Worm (Caenorhabditis elegans) whole organism, early embryonic: ENCODE data around the gene ZK792.12.

ENCODE experiments used
- B0310.2 ChIP-seq: sonication (generic microtip); optimal IDR thresholded peaks from 2 replicates; lab custom pipeline; 2016; ENCODE audit warnings: mild to moderate bottlenecking, missing genetic modification characterization, missing compliant biosample characterization
- F13C5.2 ChIP-seq: sonication (generic microtip); optimal IDR thresholded peaks from 2 replicates; lab custom pipeline; 2017; ENCODE audit warnings: mild to moderate bottlenecking, missing genetic modification characterization, inconsistent platforms, missing compliant biosample characterization
- aly-1 ChIP-seq: sonication (generic microtip); optimal IDR thresholded peaks from 2 replicates; lab custom pipeline; 2016; ENCODE audit warnings: missing genetic modification characterization, missing compliant biosample characterization
- ama-1 ChIP-seq: fragments of 150-350 bp; optimal IDR thresholded peaks from 2 replicates; lab custom pipeline; 2014
- ceh-13 ChIP-seq: fragments of 200-800 bp; sonication (Bioruptor generic); optimal IDR thresholded peaks from 2 replicates; lab custom pipeline; 2018; ENCODE audit warnings: mild to moderate bottlenecking, missing genetic modification characterization, missing compliant biosample characterization
- ceh-36 ChIP-seq: sonication (generic microtip); optimal IDR thresholded peaks from 2 replicates; lab custom pipeline; 2016; ENCODE audit warnings: missing genetic modification characterization, inconsistent platforms, missing compliant biosample characterization
- ets-7 ChIP-seq: sonication (generic microtip); optimal IDR thresholded peaks from 2 replicates; lab custom pipeline; 2016; ENCODE audit warnings: missing genotype, missing genetic modification characterization, missing compliant biosample characterization
- flt-1 ChIP-seq: fragments of 200-800 bp; sonication (Bioruptor generic); IDR thresholded peaks from 2 replicates; pipeline ENCODE4 v1.3.6; 2022; ENCODE audit warnings: missing genetic modification characterization, missing compliant biosample characterization
- hmbx-1 ChIP-seq: sonication (generic microtip); optimal IDR thresholded peaks from 2 replicates; lab custom pipeline; 2016; ENCODE audit warnings: mild to moderate bottlenecking, missing genetic modification characterization, missing compliant biosample characterization
- hmg-4 ChIP-seq: fragments of 200-800 bp; sonication (Bioruptor generic); optimal IDR thresholded peaks from 2 replicates; lab custom pipeline; 2018; ENCODE audit warnings: mild to moderate bottlenecking, missing genetic modification characterization, missing compliant biosample characterization
- hnd-1 ChIP-seq: sonication (generic microtip); optimal IDR thresholded peaks from 2 replicates; lab custom pipeline; 2016; ENCODE audit warnings: missing genetic modification characterization, missing compliant biosample characterization
- pes-1 ChIP-seq: fragments of 200-800 bp; sonication (Bioruptor generic); IDR thresholded peaks from 2 replicates; pipeline ENCODE4 v1.3.6; 2022; ENCODE audit warnings: missing genetic modification reagents, missing genetic modification characterization, missing compliant biosample characterization
- scrt-1 ChIP-seq: fragments of 200-800 bp; sonication (Bioruptor generic); IDR thresholded peaks from 2 replicates; pipeline ENCODE4 v1.3.6; 2022; ENCODE audit warnings: missing genetic modification characterization, missing compliant biosample characterization
- sea-1 ChIP-seq: fragments of 200-800 bp; sonication (Bioruptor generic); conservative IDR thresholded peaks from 2 replicates; pipeline ENCODE4 v1.3.6; 2022; ENCODE audit warnings: missing genetic modification characterization, missing compliant biosample characterization
- tbx-11 ChIP-seq: fragments of 200-800 bp; sonication (Bioruptor generic); IDR thresholded peaks from 2 replicates; pipeline ENCODE4 v1.3.6; 2022; ENCODE audit warnings: missing genetic modification characterization, missing compliant biosample characterization
- tbx-37 ChIP-seq: fragments of 200-800 bp; sonication (Bioruptor generic); conservative IDR thresholded peaks from 2 replicates; pipeline ENCODE4 v1.3.6; 2022; ENCODE audit warnings: missing genetic modification reagents, missing genetic modification characterization, missing compliant biosample characterization
- tra-4 ChIP-seq: sonication (generic microtip); optimal IDR thresholded peaks from 2 replicates; lab custom pipeline; 2017; ENCODE audit warnings: missing genetic modification characterization, missing compliant biosample characterization

The ZK792.12 gene

ce11 chrIV:11717094-11717876 lies 23.7 kb downstream of the ZK792.12 start:
- TF ChIP-seq ets-7 (tag; lab: Kevin White, UChicago) (peak; percentile 31), aly-1 (peak; percentile 52), scrt-1 (GFP tag; lab: Robert Waterston, UW) (no peak), hmg-4 (peak; percentile 13), B0310.2 (tag; lab: Kevin White, UChicago) (peak; percentile 82), tbx-37 (GFP tag; lab: Robert Waterston, UW) (no peak)

DNA sequence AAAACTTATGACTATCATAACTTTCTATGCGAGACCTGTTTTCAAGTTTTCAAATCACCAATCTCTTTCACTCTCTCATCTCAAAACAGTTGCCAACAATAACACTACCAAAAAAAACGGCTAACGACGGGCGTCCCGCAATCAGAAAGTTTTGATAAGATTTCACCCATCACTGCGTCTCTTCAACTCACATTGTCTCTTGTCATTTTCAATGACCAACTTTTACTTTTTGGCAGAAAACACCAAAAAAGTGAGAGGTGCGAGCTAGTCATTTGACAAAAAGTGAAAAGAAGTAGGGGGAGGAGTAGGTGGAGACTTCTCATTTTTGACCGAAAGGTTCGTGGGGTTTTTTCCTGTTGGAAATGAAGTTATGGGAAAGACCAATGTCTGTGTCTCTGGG lies 25.1 kb downstream of the ZK792.12 start:
- TF ChIP-seq tbx-37 (GFP tag; lab: Robert Waterston, UW) (no peak), tra-4 (tag; lab: Kevin White, UChicago) (no peak), ama-1 (lab: Kevin White, UChicago) (no peak), sea-1 (GFP tag; lab: Robert Waterston, UW) (no peak), ceh-36 (tag; lab: Kevin White, UChicago) (no peak), B0310.2 (tag; lab: Kevin White, UChicago) (no peak), tbx-11 (GFP tag; lab: Robert Waterston, UW) (no peak)

DNA sequence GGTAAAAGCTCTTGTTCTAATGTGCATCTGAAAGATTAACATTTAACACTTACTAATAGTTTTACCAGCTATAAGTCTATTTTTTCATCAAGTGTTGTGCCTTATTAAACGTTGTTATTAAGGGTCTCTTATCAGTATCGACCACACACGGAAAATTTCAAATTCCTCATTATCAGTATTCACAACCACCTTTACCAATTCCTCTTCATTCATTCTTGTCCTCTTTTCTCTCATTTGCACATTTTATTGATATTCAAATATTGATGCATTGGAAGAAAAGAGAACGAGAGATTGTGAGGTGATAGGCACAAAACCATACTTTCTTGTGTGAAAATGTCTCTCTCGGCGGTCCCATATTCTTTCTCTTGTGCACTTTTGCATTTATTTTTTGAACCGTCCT lies 28.3 kb downstream of the ZK792.12 start:
- TF ChIP-seq scrt-1 (GFP tag; lab: Robert Waterston, UW) (no peak), tbx-11 (GFP tag; lab: Robert Waterston, UW) (no peak), sea-1 (GFP tag; lab: Robert Waterston, UW) (no peak), ceh-36 (tag; lab: Kevin White, UChicago) (no peak), hnd-1 (no peak), tra-4 (tag; lab: Kevin White, UChicago) (no peak), pes-1 (GFP tag; lab: Robert Waterston, UW) (no peak), hmbx-1 (tag; lab: Kevin White, UChicago) (no peak), flt-1 (GFP tag; lab: Robert Waterston, UW) (no peak)

ce11 chrIV:11723255-11723654 lies 29.7 kb downstream of the ZK792.12 start:
- no peak for TF ChIP-seq hmbx-1 (tag; lab: Kevin White, UChicago)
- TF ChIP-seq aly-1: no peak
- no peak for TF ChIP-seq ama-1 (lab: Kevin White, UChicago)
- no peak for TF ChIP-seq ets-7 (tag; lab: Kevin White, UChicago)

- TF ChIP-seq tra-4 (tag; lab: Kevin White, UChicago) (no peak), F13C5.2 (no peak), ceh-36 (tag; lab: Kevin White, UChicago) (no peak), ets-7 (tag; lab: Kevin White, UChicago) (no peak), hmg-4 (no peak), tbx-11 (GFP tag; lab: Robert Waterston, UW) (no peak), sea-1 (GFP tag; lab: Robert Waterston, UW) (no peak), pes-1 (GFP tag; lab: Robert Waterston, UW) (no peak), flt-1 (GFP tag; lab: Robert Waterston, UW) (no peak), tbx-37 (GFP tag; lab: Robert Waterston, UW) (no peak), aly-1 (no peak), hnd-1 (no peak), ama-1 (lab: Kevin White, UChicago) (no peak), hmbx-1 (tag; lab: Kevin White, UChicago) (no peak), ceh-13 (GFP tag; lab: Kevin White, UChicago) (no peak), B0310.2 (tag; lab: Kevin White, UChicago) (no peak), scrt-1 (GFP tag; lab: Robert Waterston, UW) (no peak)
Observed at ce11 chrIV:11735025-11735424, 41.4 kb downstream of the ZK792.12 start, which contains the start of gene K01A6.6. TSS of gene K01A6.6 (plus strand) at chrIV:11735325.

DNA sequence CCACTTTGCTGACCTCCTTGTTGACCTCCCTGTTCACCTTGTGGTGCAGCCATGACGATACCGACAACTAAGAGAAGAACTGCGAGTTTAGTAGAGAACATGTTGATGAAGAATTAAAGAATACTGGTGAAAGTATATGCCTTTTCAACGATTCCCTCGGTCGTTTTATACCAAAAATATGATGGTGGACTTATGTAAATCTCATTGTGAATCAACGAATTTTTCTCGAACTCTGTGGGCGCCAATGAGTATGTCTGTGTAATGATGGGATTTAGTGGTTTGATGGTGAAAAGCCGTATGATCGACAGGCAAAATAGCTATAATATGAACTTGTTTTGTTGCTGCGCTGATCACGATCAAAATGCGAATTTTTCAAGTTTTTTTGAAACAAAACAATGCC lies 43.7 kb downstream of the ZK792.12 start, which contains the start of gene K01A6.8:
TSS of gene K01A6.8 (minus strand) at position 101 of the 400 bp plus-strand sequence.
- TF ChIP-seq sea-1 (GFP tag; lab: Robert Waterston, UW) (no peak), pes-1 (GFP tag; lab: Robert Waterston, UW) (no peak), aly-1 (no peak), F13C5.2 (no peak), hmg-4 (no peak)

DNA sequence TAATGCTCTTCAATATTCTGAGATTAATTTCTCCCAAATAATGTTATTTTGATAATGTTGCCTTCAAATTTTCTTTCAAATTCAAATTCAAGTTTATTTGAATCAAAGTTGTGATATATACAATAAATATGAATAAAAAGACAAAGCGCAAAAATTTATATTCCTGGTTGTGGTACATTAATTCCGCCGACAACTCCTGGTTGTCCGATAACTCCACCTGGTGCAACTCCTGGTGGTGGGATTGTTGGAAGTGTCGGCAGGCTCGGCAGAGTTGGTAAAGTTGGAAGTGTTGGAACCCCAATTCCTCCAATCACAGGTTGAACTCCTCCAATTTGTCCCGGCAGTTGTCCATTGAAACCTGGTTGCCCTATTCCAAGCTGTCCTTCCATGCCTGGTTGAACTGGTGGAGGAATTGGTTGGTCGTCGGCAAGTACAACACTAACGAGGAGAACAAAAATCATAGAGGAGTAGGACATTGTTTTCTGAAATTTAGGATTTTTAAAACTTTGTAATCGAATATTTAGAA lies 44.6 kb downstream of the ZK792.12 start, which contains the start of gene K01A6.7:
TSS of gene K01A6.7 (minus strand) at position 476 of the 526 bp plus-strand sequence.
- TF ChIP-seq B0310.2 (tag; lab: Kevin White, UChicago) (no peak), aly-1 (no peak), tra-4 (tag; lab: Kevin White, UChicago) (no peak), hmbx-1 (tag; lab: Kevin White, UChicago) (no peak), pes-1 (GFP tag; lab: Robert Waterston, UW) (no peak), ceh-13 (GFP tag; lab: Kevin White, UChicago) (no peak), ceh-36 (tag; lab: Kevin White, UChicago) (no peak), F13C5.2 (no peak), sea-1 (GFP tag; lab: Robert Waterston, UW) (no peak), tbx-37 (GFP tag; lab: Robert Waterston, UW) (no peak), tbx-11 (GFP tag; lab: Robert Waterston, UW) (no peak), hnd-1 (no peak)
